Worm (Caenorhabditis elegans): ENCODE results near the gene eri-12.

DNA sequence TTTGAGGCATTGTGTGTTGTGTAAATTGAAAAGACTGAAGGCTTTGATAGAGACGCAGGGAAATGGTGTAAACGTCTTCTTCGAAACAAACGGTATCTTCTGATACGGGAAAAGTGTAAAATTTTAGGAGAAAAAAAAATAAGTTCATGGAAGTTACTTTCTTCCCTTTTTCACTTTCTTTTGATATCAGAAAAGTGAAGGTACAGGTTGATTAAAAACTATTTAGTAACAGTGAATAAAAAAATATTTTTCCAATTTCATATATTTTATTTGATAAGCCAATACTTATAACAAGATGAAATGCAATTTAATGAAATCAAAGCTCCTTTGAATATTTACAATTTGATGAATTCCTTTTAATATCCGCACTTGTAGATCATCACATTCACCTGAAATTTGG is 46.3 kb upstream of the eri-12 start, which contains the start of gene col-129:
- no peak for TF ChIP-seq him-1 (tag; optimal IDR thresholded peaks at IDR 0.05)
- no peak for TF ChIP-seq W03F9.2 (tag; optimal IDR thresholded peaks at IDR 0.05)
- TF ChIP-seq dao-5 (tag; optimal IDR thresholded peaks at IDR 0.05) = no peak
